Fruit fly (Drosophila melanogaster) ovary, adult (tissue): ENCODE results near the gene Kcmf1.

Source experiments
- CG17801 ChIP-seq: fragments of 200-800 bp; optimal IDR thresholded peaks from 2 replicates; lab custom pipeline; 2019; ENCODE audit warnings: missing biosample characterization, mild to moderate bottlenecking, missing genetic modification characterization, moderate library complexity; ENCODE audit not compliant: partially characterized antibody

Gene Kcmf1

dm6 chr3R:9049091-9049981 is 34.6 kb upstream of the Kcmf1 start:
- no peak for TF ChIP-seq CG17801 (GFP tag; lab: Kevin White, UChicago)

dm6 chr3R:9048466-9049072 is 33.9 kb upstream of the Kcmf1 start, which contains the start of gene Mst85C:
Gene Mst85C (plus strand): TSS chr3R:9048645.
- TF ChIP-seq CG17801 (GFP tag; lab: Kevin White, UChicago) = no peak

dm6 chr3R:9047561-9048465 is 33.1 kb upstream of the Kcmf1 start, which contains the start of gene Rel:
Gene Rel (minus strand): TSS chr3R:9047977.
- TF ChIP-seq CG17801 (GFP tag; lab: Kevin White, UChicago) = peak; percentile 77

- no peak for TF ChIP-seq CG17801 (GFP tag; lab: Kevin White, UChicago)
Measured at dm6 chr3R:9046954-9047353, 32.2 kb upstream of the Kcmf1 start.

- TF ChIP-seq CG17801 (GFP tag; lab: Kevin White, UChicago) = no peak
Measured at dm6 chr3R:9045733-9046132, 31.0 kb upstream of the Kcmf1 start.

dm6 chr3R:9043610-9044009 is 28.9 kb upstream of the Kcmf1 start:
- no peak for TF ChIP-seq CG17801 (GFP tag; lab: Kevin White, UChicago)

- no peak for TF ChIP-seq CG17801 (GFP tag; lab: Kevin White, UChicago)
Measured at dm6 chr3R:9039448-9039847, 24.7 kb upstream of the Kcmf1 start, which contains the start of gene neur. Gene neur (minus strand): TSS chr3R:9039471.

dm6 chr3R:9038652-9039051 is 23.9 kb upstream of the Kcmf1 start, which contains the start of gene hyx:
Gene hyx (plus strand): TSS chr3R:9038760.
- TF ChIP-seq CG17801 (GFP tag; lab: Kevin White, UChicago) = peak; percentile 30

dm6 chr3R:9037946-9038345 is 23.2 kb upstream of the Kcmf1 start:
- no peak for TF ChIP-seq CG17801 (GFP tag; lab: Kevin White, UChicago)

dm6 chr3R:9035252-9035651 is 20.5 kb upstream of the Kcmf1 start:
- TF ChIP-seq CG17801 (GFP tag; lab: Kevin White, UChicago) = no peak

- TF ChIP-seq CG17801 (GFP tag; lab: Kevin White, UChicago) = peak; percentile 88
Measured at dm6 chr3R:9033619-9034401, 19.1 kb upstream of the Kcmf1 start.

dm6 chr3R:9031797-9032418 is 17.2 kb upstream of the Kcmf1 start:
- peak; percentile 86 for TF ChIP-seq CG17801 (GFP tag; lab: Kevin White, UChicago)

dm6 chr3R:9030750-9031128 is 16.0 kb upstream of the Kcmf1 start:
- TF ChIP-seq CG17801 (GFP tag; lab: Kevin White, UChicago) = no peak
